Worm (Caenorhabditis elegans) whole organism, L1 larva: Measurements from ENCODE around the gene tyr-1.

Experiments
- C04F5.9 ChIP-seq: sonication (generic microtip); optimal IDR thresholded peaks from 2 replicates; lab custom pipeline; 2016; ENCODE audit warnings: missing genetic modification characterization, missing compliant biosample characterization
- C34B4.2 ChIP-seq: sonication (generic microtip); optimal IDR thresholded peaks from 2 replicates; lab custom pipeline; 2017; ENCODE audit warnings: mild to moderate bottlenecking, missing genetic modification characterization, missing compliant biosample characterization
- Y116A8C.19 ChIP-seq: sonication (generic microtip); optimal IDR thresholded peaks from 2 replicates; lab custom pipeline; 2016; ENCODE audit warnings: missing compliant biosample characterization, missing genetic modification characterization, borderline replicate concordance
- aha-1 ChIP-seq: fragments of 150-350 bp; optimal IDR thresholded peaks from 2 replicates; lab custom pipeline; 2014; ENCODE audit warnings: missing biosample characterization, missing genetic modification characterization
- ceh-8 ChIP-seq: fragments of 200-800 bp; sonication (Bioruptor generic); optimal IDR thresholded peaks from 2 replicates; lab custom pipeline; 2018; ENCODE audit warnings: mild to moderate bottlenecking, missing genetic modification characterization, moderate library complexity, missing compliant biosample characterization
- ceh-88 ChIP-seq: fragments of 200-800 bp; sonication (Bioruptor generic); IDR thresholded peaks from 2 replicates; pipeline ENCODE4 v1.3.6; 2022; ENCODE audit warnings: missing genetic modification characterization, missing compliant biosample characterization
- ces-1 ChIP-seq: fragments of 150-350 bp; optimal IDR thresholded peaks from 2 replicates; lab custom pipeline; 2014; ENCODE audit warnings: missing biosample characterization, missing genetic modification reagents, missing genetic modification characterization
- dsc-1 ChIP-seq: sonication (generic microtip); optimal IDR thresholded peaks from 2 replicates; lab custom pipeline; 2016; ENCODE audit warnings: mild to moderate bottlenecking, missing genetic modification characterization, missing compliant biosample characterization
- efl-3 ChIP-seq: fragments of 200-800 bp; sonication (Bioruptor generic); optimal IDR thresholded peaks from 2 replicates; lab custom pipeline; 2018; ENCODE audit warnings: mild to moderate bottlenecking, missing genetic modification characterization, missing compliant biosample characterization
- egl-13 ChIP-seq: sonication (generic microtip); optimal IDR thresholded peaks from 2 replicates; lab custom pipeline; 2016; ENCODE audit warnings: missing genotype, missing genetic modification reagents, missing genetic modification characterization, missing compliant biosample characterization
- ets-5 ChIP-seq: fragments of 200-800 bp; sonication (Bioruptor generic); IDR thresholded peaks from 2 replicates; pipeline ENCODE4 v1.3.6; 2022; ENCODE audit warnings: missing genetic modification characterization, missing compliant biosample characterization
- fkh-10 ChIP-seq: sonication (generic microtip); optimal IDR thresholded peaks from 2 replicates; lab custom pipeline; 2017; ENCODE audit warnings: missing biosample characterization, missing genetic modification reagents, missing genetic modification characterization
- fkh-4 ChIP-seq: sonication (generic microtip); optimal IDR thresholded peaks from 2 replicates; lab custom pipeline; 2016; ENCODE audit warnings: missing compliant biosample characterization, missing genetic modification characterization, borderline replicate concordance
- fkh-8 ChIP-seq: sonication (generic microtip); optimal IDR thresholded peaks from 2 replicates; lab custom pipeline; 2016; ENCODE audit warnings: mild to moderate bottlenecking, missing genetic modification characterization, missing compliant biosample characterization
- hlh-4 ChIP-seq: sonication (generic microtip); optimal IDR thresholded peaks from 2 replicates; lab custom pipeline; 2016; ENCODE audit warnings: mild to moderate bottlenecking, missing genetic modification characterization, missing compliant biosample characterization
- hpl-2 ChIP-seq: fragments of 150-350 bp; optimal IDR thresholded peaks from 2 replicates; lab custom pipeline; 2014; ENCODE audit warnings: missing biosample characterization, missing genetic modification reagents, missing genetic modification characterization
- irx-1 ChIP-seq: sonication (generic microtip); optimal IDR thresholded peaks from 2 replicates; lab custom pipeline; 2016; ENCODE audit warnings: missing genetic modification characterization, missing compliant biosample characterization
- lin-15B ChIP-seq: fragments of 150-350 bp; sonication (generic microtip); optimal IDR thresholded peaks from 3 replicates; lab custom pipeline; 2014; ENCODE audit warnings: missing biosample characterization, missing genetic modification characterization
- lin-35 ChIP-seq, 2 experiments: fragments of 150-350 bp; optimal IDR thresholded peaks; 2 replicates each; lab custom pipeline; 2014; ENCODE audit warnings: missing biosample characterization in 2 of 2, missing genetic modification characterization in 2 of 2, missing genetic modification reagents in 2 of 2
- lir-3 ChIP-seq: sonication (generic microtip); optimal IDR thresholded peaks from 2 replicates; lab custom pipeline; 2016; ENCODE audit warnings: mild to moderate bottlenecking, missing genetic modification characterization, moderate library complexity, missing compliant biosample characterization; ENCODE audit not compliant: poor library complexity
- lsy-2 ChIP-seq, 2 experiments: fragments of 150-350 bp; optimal IDR thresholded peaks; 2 replicates each; lab custom pipeline; 2014; ENCODE audit warnings: missing biosample characterization in 2 of 2, missing genetic modification characterization in 2 of 2
- mab-9 ChIP-seq: fragments of 200-800 bp; sonication (Bioruptor generic); IDR thresholded peaks from 2 replicates; pipeline ENCODE4 v1.3.6; 2022; ENCODE audit warnings: missing genetic modification reagents, missing genetic modification characterization, missing compliant biosample characterization
- nhr-11 ChIP-seq: fragments of 150-350 bp; optimal IDR thresholded peaks from 2 replicates; lab custom pipeline; 2014; ENCODE audit warnings: missing biosample characterization, missing genetic modification characterization
- nhr-12 ChIP-seq: sonication (generic microtip); optimal IDR thresholded peaks from 2 replicates; lab custom pipeline; 2017; ENCODE audit warnings: missing biosample characterization, missing genetic modification characterization
- nhr-20 ChIP-seq: sonication (generic microtip); optimal IDR thresholded peaks from 2 replicates; lab custom pipeline; 2016; ENCODE audit warnings: mild to moderate bottlenecking, missing genetic modification characterization, missing compliant biosample characterization
- nhr-28 ChIP-seq: fragments of 150-350 bp; optimal IDR thresholded peaks from 2 replicates; lab custom pipeline; 2014; ENCODE audit warnings: missing biosample characterization, missing genetic modification characterization
- nhr-47 ChIP-seq: sonication (generic microtip); optimal IDR thresholded peaks from 2 replicates; lab custom pipeline; 2016; ENCODE audit warnings: mild to moderate bottlenecking, missing genetic modification characterization, moderate library complexity, missing compliant biosample characterization
- nhr-71 ChIP-seq: sonication (generic microtip); optimal IDR thresholded peaks from 2 replicates; lab custom pipeline; 2016; ENCODE audit warnings: mild to moderate bottlenecking, missing genetic modification characterization, moderate library complexity, missing compliant biosample characterization
- nhr-90 ChIP-seq: sonication (generic microtip); optimal IDR thresholded peaks from 2 replicates; lab custom pipeline; 2016; ENCODE audit warnings: mild to moderate bottlenecking, missing genetic modification characterization, missing compliant biosample characterization; ENCODE audit not compliant: poor library complexity
- pax-3 ChIP-seq: fragments of 200-800 bp; sonication (Bioruptor generic); optimal IDR thresholded peaks from 2 replicates; lab custom pipeline; 2018; ENCODE audit warnings: mild to moderate bottlenecking, missing genetic modification characterization, moderate library complexity, missing compliant biosample characterization
- rnt-1 ChIP-seq: sonication (generic microtip); optimal IDR thresholded peaks from 2 replicates; lab custom pipeline; 2016; ENCODE audit warnings: mild to moderate bottlenecking, missing genetic modification characterization, moderate library complexity, missing compliant biosample characterization
- skn-1 ChIP-seq: fragments of 150-350 bp; optimal IDR thresholded peaks from 2 replicates; lab custom pipeline; 2014; ENCODE audit warnings: missing biosample characterization, missing genetic modification characterization
- snu-23 ChIP-seq: sonication (generic microtip); optimal IDR thresholded peaks from 2 replicates; lab custom pipeline; 2016; ENCODE audit warnings: missing genetic modification characterization, missing compliant biosample characterization
- sox-4 ChIP-seq: sonication (generic microtip); optimal IDR thresholded peaks from 2 replicates; lab custom pipeline; 2016; ENCODE audit warnings: missing genetic modification characterization, missing compliant biosample characterization
- sup-37 ChIP-seq: fragments of 200-800 bp; sonication (Bioruptor generic); optimal IDR thresholded peaks from 2 replicates; lab custom pipeline; 2018; ENCODE audit warnings: mild to moderate bottlenecking, missing genetic modification characterization, missing compliant biosample characterization
- swsn-7 ChIP-seq: sonication (generic microtip); optimal IDR thresholded peaks from 2 replicates; lab custom pipeline; 2016; ENCODE audit warnings: missing genetic modification characterization, missing compliant biosample characterization
- unc-130 ChIP-seq: fragments of 150-350 bp; optimal IDR thresholded peaks from 2 replicates; lab custom pipeline; 2017; ENCODE audit warnings: missing biosample characterization, missing genetic modification characterization, inconsistent platforms
- unc-30 ChIP-seq: sonication (generic microtip); optimal IDR thresholded peaks from 2 replicates; lab custom pipeline; 2017; ENCODE audit warnings: missing biosample characterization, missing genetic modification characterization
- vab-15 ChIP-seq: sonication (generic microtip); optimal IDR thresholded peaks from 2 replicates; lab custom pipeline; 2017; ENCODE audit warnings: missing genotype, mild to moderate bottlenecking, missing genetic modification characterization, missing compliant biosample characterization
- ztf-11 ChIP-seq, 2 experiments: sonication (generic microtip); optimal IDR thresholded peaks; 2 replicates each; lab custom pipeline; 2016 to 2017; ENCODE audit warnings: missing genetic modification characterization in 2 of 2, missing biosample characterization in 1 of 2, missing compliant biosample characterization in 1 of 2

tyr-1 gene

DNA sequence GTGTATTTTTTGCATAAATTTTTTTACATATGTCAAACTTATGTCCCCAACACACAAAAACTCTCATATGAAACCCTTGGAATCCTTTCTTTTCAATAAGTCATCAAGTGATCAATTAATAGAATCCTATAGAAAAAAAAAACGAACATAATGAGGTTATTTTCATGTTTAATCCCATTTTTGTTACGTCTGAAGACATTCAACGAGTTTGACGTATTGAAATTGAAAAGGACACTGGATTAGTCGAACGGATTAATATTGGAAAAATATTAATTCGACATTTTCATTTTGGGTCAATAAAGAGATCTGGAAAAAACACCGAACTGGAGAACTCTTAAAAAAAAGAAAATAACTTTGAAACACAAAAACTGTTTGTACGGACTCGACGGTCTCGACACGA is 41.1 kb upstream of the tyr-1 start:
- no peak for TF ChIP-seq vab-15
- peak; percentile 3 for TF ChIP-seq fkh-8 (tag; lab: Kevin White, UChicago)
- peak; percentile 65 for TF ChIP-seq pax-3
- peak; percentile 96 for TF ChIP-seq dsc-1 (tag; lab: Kevin White, UChicago)
- peak; percentile 38 for TF ChIP-seq sox-4 (tag; lab: Kevin White, UChicago)
- TF ChIP-seq nhr-71 (tag; lab: Kevin White, UChicago) = no peak
- no peak for TF ChIP-seq nhr-12
- no peak for TF ChIP-seq lir-3
- no peak for TF ChIP-seq mab-9 (GFP tag; lab: Robert Waterston, UW)
- TF ChIP-seq skn-1 (tag; lab: Kevin White, UChicago) = no peak
- TF ChIP-seq aha-1 (tag; lab: Kevin White, UChicago) = no peak

DNA sequence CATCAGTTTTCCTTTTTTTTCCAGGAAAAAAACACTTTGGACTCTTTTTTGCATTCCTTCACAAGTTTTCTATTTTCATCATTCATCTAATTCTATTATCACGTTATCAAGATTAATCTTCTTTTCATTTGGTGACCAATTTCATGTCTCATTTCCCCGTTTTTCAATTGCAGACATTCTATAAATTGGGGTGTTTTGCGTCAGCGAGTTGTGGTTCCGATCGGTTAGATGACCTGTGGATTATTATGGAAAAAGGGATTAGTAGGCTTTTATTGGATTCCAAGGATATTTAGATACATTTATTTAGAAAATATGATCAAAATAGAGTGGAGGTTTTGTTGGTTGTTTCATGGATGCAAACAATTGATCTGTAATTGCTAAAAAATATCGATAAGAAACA is 38.7 kb upstream of the tyr-1 start:
- TF ChIP-seq dsc-1 (tag; lab: Kevin White, UChicago) (peak; percentile 99), ceh-8 (GFP tag; lab: Kevin White, UChicago) (no peak), nhr-47 (peak; percentile 20), nhr-71 (tag; lab: Kevin White, UChicago) (peak; percentile 35), Y116A8C.19 (tag; lab: Kevin White, UChicago) (no peak), lin-35 (GFP tag; optimal IDR thresholded peaks at IDR 0.05; lab: Kevin White, UChicago) (no peak), pax-3 (peak; percentile 62), fkh-4 (peak; percentile 25), fkh-8 (tag; lab: Kevin White, UChicago) (peak; percentile 32), egl-13 (tag; lab: Kevin White, UChicago) (peak; percentile 28), sox-4 (tag; lab: Kevin White, UChicago) (peak; percentile 53)

DNA sequence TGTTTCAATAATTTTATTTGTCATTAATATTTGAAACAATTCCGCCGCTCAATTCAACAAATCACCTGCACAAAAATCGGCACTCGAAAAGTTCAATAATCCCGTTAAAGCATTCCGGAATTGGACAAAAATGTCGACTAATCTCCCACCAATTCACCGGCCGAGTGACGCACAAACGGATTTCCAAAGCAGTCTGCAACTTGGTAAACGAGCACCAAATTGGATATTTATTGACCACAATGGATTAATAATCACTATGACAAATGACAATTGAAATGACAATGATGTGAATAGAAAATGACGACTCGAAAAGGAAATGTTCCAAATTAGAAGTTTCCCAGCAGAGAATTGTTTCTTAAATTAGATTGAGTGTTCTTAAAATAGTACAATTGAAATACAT is 37.9 kb upstream of the tyr-1 start:
- TF ChIP-seq nhr-12 = no peak
- TF ChIP-seq fkh-8 (tag; lab: Kevin White, UChicago) = peak; percentile 23
- TF ChIP-seq sup-37 (GFP tag; lab: Kevin White, UChicago) = no peak
- no peak for TF ChIP-seq C34B4.2 (tag; lab: Kevin White, UChicago)
- no peak for TF ChIP-seq fkh-4
- TF ChIP-seq dsc-1 (tag; lab: Kevin White, UChicago) = peak; percentile 93
- peak; percentile 49 for TF ChIP-seq pax-3
- no peak for TF ChIP-seq ceh-88 (GFP tag; lab: Robert Waterston, UW)
- no peak for TF ChIP-seq lir-3
- TF ChIP-seq nhr-47 = no peak

DNA sequence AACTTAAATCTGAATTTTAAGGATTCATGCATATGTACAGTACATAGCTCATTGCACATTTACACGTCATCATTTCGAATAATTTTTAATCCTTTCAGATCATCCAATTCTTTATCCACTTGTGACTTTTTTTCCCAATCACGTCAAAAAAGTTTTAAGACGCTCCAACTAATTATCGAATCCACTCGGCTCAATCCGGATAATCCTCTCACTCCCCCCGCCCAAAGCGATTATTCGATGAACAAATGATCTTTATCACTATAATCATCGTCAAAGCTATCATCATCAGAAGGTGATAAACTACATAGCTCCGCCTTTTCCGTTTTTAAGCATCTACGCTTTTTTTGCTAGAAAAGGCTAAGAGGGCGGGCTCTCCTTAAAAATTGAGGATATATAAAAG is 36.0 kb upstream of the tyr-1 start:
- TF ChIP-seq sox-4 (tag; lab: Kevin White, UChicago) (peak; percentile 51), lin-35 (GFP tag; optimal IDR thresholded peaks at IDR 0.05; lab: Kevin White, UChicago) (no peak), hlh-4 (tag; lab: Kevin White, UChicago) (no peak), fkh-4 (peak; percentile 2), pax-3 (peak; percentile 77), egl-13 (tag; lab: Kevin White, UChicago) (peak; percentile 31), nhr-71 (tag; lab: Kevin White, UChicago) (peak; percentile 5), fkh-8 (tag; lab: Kevin White, UChicago) (peak; percentile 20), nhr-47 (peak; percentile 32), C04F5.9 (tag; lab: Kevin White, UChicago) (no peak), dsc-1 (tag; lab: Kevin White, UChicago) (peak; percentile 97)

DNA sequence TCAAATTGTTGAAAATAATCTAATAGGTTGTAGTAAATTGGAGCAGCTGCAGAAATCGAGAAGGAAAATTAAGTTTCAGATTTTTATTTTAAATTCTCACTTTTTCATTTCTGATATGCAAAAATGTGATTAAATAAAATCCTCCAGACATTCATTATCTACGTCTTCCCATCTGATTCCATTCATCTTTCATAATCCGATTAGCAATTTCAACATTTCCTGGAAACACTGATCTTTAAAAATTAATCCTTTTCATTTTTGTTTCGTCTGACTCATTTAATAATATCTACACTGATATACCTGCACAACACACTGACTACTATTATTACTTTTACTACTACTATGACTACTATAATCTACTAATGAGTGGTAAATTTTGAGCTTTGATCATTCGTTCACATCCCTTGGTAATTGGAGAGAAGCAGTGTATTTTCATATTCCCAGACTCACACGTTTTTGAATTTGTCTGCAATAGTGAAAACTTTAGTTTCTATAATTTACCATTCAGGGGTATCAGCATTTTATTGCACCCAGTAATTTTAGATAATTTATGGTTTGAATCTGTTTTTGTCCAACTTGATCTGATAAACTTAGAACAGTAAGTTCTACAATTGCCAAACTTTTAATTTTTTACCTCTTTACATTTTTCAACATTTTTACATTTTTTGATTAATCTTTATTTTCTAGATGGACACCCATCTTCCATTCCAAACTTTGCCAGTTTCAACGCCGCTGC is 34.5 kb upstream of the tyr-1 start, which contains the start of gene ceh-23:
TSS of gene ceh-23 (plus strand) at position 686 of the 736 bp plus-strand sequence.
- no peak for TF ChIP-seq hpl-2
- peak; percentile 61 for TF ChIP-seq fkh-8 (tag; lab: Kevin White, UChicago)
- TF ChIP-seq ces-1 (GFP tag; lab: Kevin White, UChicago) = no peak
- TF ChIP-seq nhr-71 (tag; lab: Kevin White, UChicago) = peak; percentile 38
- TF ChIP-seq unc-130 = no peak
- no peak for TF ChIP-seq rnt-1
- TF ChIP-seq lsy-2 (tag; optimal IDR thresholded peaks at IDR 0.05; lab: Kevin White, UChicago) = peak in 1 of 2 experiments; percentile 2
- no peak for TF ChIP-seq sup-37 (GFP tag; lab: Kevin White, UChicago)
- peak; percentile 96 for TF ChIP-seq dsc-1 (tag; lab: Kevin White, UChicago)
- TF ChIP-seq lin-15B (tag; lab: Kevin White, UChicago) = no peak
- no peak for TF ChIP-seq efl-3 (GFP tag; lab: Kevin White, UChicago)
- peak; percentile 43 for TF ChIP-seq ceh-8 (GFP tag; lab: Kevin White, UChicago)
- TF ChIP-seq nhr-20 (tag; lab: Kevin White, UChicago) = peak; percentile 16
- TF ChIP-seq fkh-10 (GFP tag; lab: Kevin White, UChicago) = no peak
- no peak for TF ChIP-seq snu-23 (GFP tag; lab: Kevin White, UChicago)
- TF ChIP-seq nhr-90 = no peak
- no peak for TF ChIP-seq ztf-11 (tag; optimal IDR thresholded peaks at IDR 0.05; lab: Kevin White, UChicago)
- TF ChIP-seq nhr-11 (tag; lab: Kevin White, UChicago) = peak; percentile 29
- no peak for TF ChIP-seq unc-30
- TF ChIP-seq swsn-7 (tag; lab: Kevin White, UChicago) = no peak
- TF ChIP-seq irx-1 = no peak
- TF ChIP-seq egl-13 (tag; lab: Kevin White, UChicago) = peak; percentile 38
- peak; percentile 57 for TF ChIP-seq nhr-47
- TF ChIP-seq nhr-28 = no peak
- no peak for TF ChIP-seq ets-5 (GFP tag; lab: Robert Waterston, UW)
